Worm (Caenorhabditis elegans) whole organism, young adult: ENCODE results near the gene mboa-2.

Source experiments
- C17E4.6 ChIP-seq: fragments of 200-800 bp; sonication (Bioruptor generic); IDR thresholded peaks from 2 replicates; pipeline ENCODE4 v1.3.6; 2022; ENCODE audit warnings: missing genetic modification reagents, missing genetic modification characterization, missing compliant biosample characterization
- F23B12.7 ChIP-seq: sonication (generic microtip); optimal IDR thresholded peaks from 2 replicates; lab custom pipeline; 2017; ENCODE audit warnings: missing genetic modification characterization, mild to moderate bottlenecking, missing compliant biosample characterization, antibody characterized with exemption, moderate library complexity; ENCODE audit not compliant: insufficient read depth
- F37B4.10 ChIP-seq: fragments of 200-800 bp; sonication (Bioruptor generic); IDR thresholded peaks from 2 replicates; pipeline ENCODE4 v1.3.6; 2022; ENCODE audit warnings: missing genetic modification characterization, missing compliant biosample characterization
- F57A8.1 ChIP-seq: fragments of 200-800 bp; sonication (Bioruptor generic); optimal IDR thresholded peaks from 2 replicates; lab custom pipeline; 2018; ENCODE audit warnings: mild to moderate bottlenecking, missing genetic modification characterization, moderate library complexity, missing compliant biosample characterization
- F57C9.4 ChIP-seq: sonication (generic microtip); optimal IDR thresholded peaks from 2 replicates; lab custom pipeline; 2017; ENCODE audit warnings: mild to moderate bottlenecking, missing genetic modification characterization, missing compliant biosample characterization
- Y53G8AR.9 ChIP-seq: fragments of 200-800 bp; sonication (Bioruptor generic); conservative IDR thresholded peaks from 2 replicates; pipeline ENCODE4 v1.3.6; 2022; ENCODE audit warnings: missing genetic modification reagents, missing genetic modification characterization, missing compliant biosample characterization
- Y67H2A.10 ChIP-seq: fragments of 200-800 bp; sonication (Bioruptor generic); conservative IDR thresholded peaks from 2 replicates; pipeline ENCODE4 v1.3.6; 2022; ENCODE audit warnings: missing genetic modification reagents, missing genetic modification characterization, missing compliant biosample characterization
- Y79H2A.3 ChIP-seq: fragments of 200-800 bp; sonication (Bioruptor generic); conservative IDR thresholded peaks from 2 replicates; pipeline ENCODE4 v1.3.6; 2022; ENCODE audit warnings: missing genetic modification reagents, missing genetic modification characterization, missing compliant biosample characterization
- ZK185.1 ChIP-seq: sonication (generic microtip); optimal IDR thresholded peaks from 2 replicates; lab custom pipeline; 2016; ENCODE audit warnings: mild to moderate bottlenecking, missing genetic modification characterization, missing compliant biosample characterization; ENCODE audit not compliant: poor library complexity, severe bottlenecking
- aptf-2 ChIP-seq: fragments of 200-800 bp; sonication (Bioruptor generic); conservative IDR thresholded peaks from 2 replicates; pipeline ENCODE4 v1.3.6; 2022; ENCODE audit warnings: missing genetic modification reagents, missing genetic modification characterization, missing compliant biosample characterization
- athp-1 ChIP-seq: sonication (generic microtip); optimal IDR thresholded peaks from 2 replicates; lab custom pipeline; 2017; ENCODE audit warnings: mild to moderate bottlenecking, missing genetic modification characterization, missing compliant biosample characterization
- attf-3 ChIP-seq: fragments of 200-800 bp; sonication (Bioruptor generic); conservative IDR thresholded peaks from 2 replicates; pipeline ENCODE4 v1.3.6; 2022; ENCODE audit warnings: missing genetic modification reagents, missing genetic modification characterization, missing compliant biosample characterization
- attf-6 ChIP-seq: fragments of 200-800 bp; sonication (Bioruptor generic); IDR thresholded peaks from 2 replicates; pipeline ENCODE4 v1.3.6; 2022; ENCODE audit warnings: missing genetic modification reagents, missing genetic modification characterization, missing compliant biosample characterization
- bed-1 ChIP-seq: fragments of 200-800 bp; sonication (Bioruptor generic); IDR thresholded peaks from 2 replicates; pipeline ENCODE4 v1.3.6; 2022; ENCODE audit warnings: missing genetic modification reagents, missing genetic modification characterization, missing compliant biosample characterization
- ccch-3 ChIP-seq: fragments of 200-800 bp; sonication (Bioruptor generic); optimal IDR thresholded peaks from 2 replicates; lab custom pipeline; 2018; ENCODE audit warnings: mild to moderate bottlenecking, missing genetic modification characterization, missing compliant biosample characterization
- ceh-100 ChIP-seq: fragments of 200-800 bp; sonication (Bioruptor generic); IDR thresholded peaks from 2 replicates; pipeline ENCODE4 v1.3.6; 2022; ENCODE audit warnings: missing genetic modification reagents, missing genetic modification characterization, missing compliant biosample characterization
- ceh-27 ChIP-seq: fragments of 200-800 bp; sonication (Bioruptor generic); optimal IDR thresholded peaks from 2 replicates; lab custom pipeline; 2018; ENCODE audit warnings: mild to moderate bottlenecking, missing genetic modification characterization, moderate library complexity, missing compliant biosample characterization
- ceh-40 ChIP-seq: fragments of 200-800 bp; sonication (Bioruptor generic); IDR thresholded peaks from 2 replicates; pipeline ENCODE4 v1.3.6; 2022; ENCODE audit warnings: missing genetic modification characterization, missing compliant biosample characterization
- dox-1 ChIP-seq: fragments of 200-800 bp; sonication (Bioruptor generic); IDR thresholded peaks from 2 replicates; pipeline ENCODE4 v1.3.6; 2022; ENCODE audit warnings: missing genetic modification reagents, missing genetic modification characterization, missing compliant biosample characterization
- egl-44 ChIP-seq: fragments of 200-800 bp; sonication (Bioruptor generic); IDR thresholded peaks from 2 replicates; pipeline ENCODE4 v1.3.6; 2022; ENCODE audit warnings: missing genetic modification reagents, missing genetic modification characterization, missing compliant biosample characterization
- ekl-4 ChIP-seq: fragments of 200-800 bp; sonication (Bioruptor generic); IDR thresholded peaks from 2 replicates; pipeline ENCODE4 v1.3.6; 2022; ENCODE audit warnings: missing genetic modification reagents, missing genetic modification characterization, missing compliant biosample characterization
- ets-4 ChIP-seq: fragments of 200-800 bp; sonication (Bioruptor generic); optimal IDR thresholded peaks from 2 replicates; lab custom pipeline; 2018; ENCODE audit warnings: mild to moderate bottlenecking, missing genetic modification characterization, missing compliant biosample characterization
- gei-17 ChIP-seq: fragments of 200-800 bp; sonication (Bioruptor generic); optimal IDR thresholded peaks from 2 replicates; lab custom pipeline; 2018; ENCODE audit warnings: mild to moderate bottlenecking, missing genetic modification characterization, missing compliant biosample characterization
- hmg-20 ChIP-seq: fragments of 200-800 bp; sonication (Bioruptor generic); IDR thresholded peaks from 2 replicates; pipeline ENCODE4 v1.3.6; 2022; ENCODE audit warnings: missing genetic modification reagents, missing genetic modification characterization, missing compliant biosample characterization
- let-607 ChIP-seq, 2 experiments: fragments of 200-800 bp in 1 of 2; sonication (Bioruptor generic) in 1 of 2; sonication (generic microtip) in 1 of 2; optimal IDR thresholded peaks; 2 replicates each; lab custom pipeline; 2016 to 2018; ENCODE audit warnings: mild to moderate bottlenecking in 2 of 2, missing compliant biosample characterization in 2 of 2, missing genetic modification characterization in 2 of 2, moderate library complexity in 2 of 2, missing genotype in 1 of 2
- lin-35 ChIP-seq, 3 experiments: fragments of 150-350 bp in 2 of 3; sonication (generic microtip) in 1 of 3; optimal IDR thresholded peaks; 2 replicates each; lab custom pipeline; 2014 to 2018; ENCODE audit warnings: missing biosample characterization in 3 of 3, missing genetic modification characterization in 3 of 3, missing genetic modification reagents in 3 of 3
- lir-1 ChIP-seq: fragments of 200-800 bp; sonication (Bioruptor generic); conservative IDR thresholded peaks from 2 replicates; pipeline ENCODE4 v1.3.6; 2022; ENCODE audit warnings: missing genetic modification reagents, missing genetic modification characterization, missing compliant biosample characterization
- mcd-1 ChIP-seq: fragments of 200-800 bp; sonication (Bioruptor generic); IDR thresholded peaks from 2 replicates; pipeline ENCODE4 v1.3.6; 2022; ENCODE audit warnings: missing genetic modification reagents, missing genetic modification characterization, missing compliant biosample characterization
- mes-4 ChIP-seq: sonication (generic microtip); optimal IDR thresholded peaks from 2 replicates; lab custom pipeline; 2016; ENCODE audit warnings: missing genotype, missing genetic modification characterization, missing compliant biosample characterization
- mxl-1 ChIP-seq: sonication (generic microtip); optimal IDR thresholded peaks from 2 replicates; lab custom pipeline; 2016; ENCODE audit warnings: missing genetic modification characterization, missing compliant biosample characterization
- nfyb-1 ChIP-seq: fragments of 200-800 bp; sonication (Bioruptor generic); IDR thresholded peaks from 2 replicates; pipeline ENCODE4 v1.3.6; 2022; ENCODE audit warnings: missing genetic modification reagents, missing genetic modification characterization, missing compliant biosample characterization
- nhr-179 ChIP-seq: sonication (generic microtip); optimal IDR thresholded peaks from 2 replicates; lab custom pipeline; 2016; ENCODE audit warnings: mild to moderate bottlenecking, missing genetic modification characterization, missing compliant biosample characterization
- rcor-1 ChIP-seq: fragments of 200-800 bp; sonication (Bioruptor generic); IDR thresholded peaks from 2 replicates; pipeline ENCODE4 v1.3.6; 2022; ENCODE audit warnings: missing genetic modification reagents, missing genetic modification characterization, missing compliant biosample characterization
- tbp1 ChIP-seq: fragments of 200-800 bp; sonication (Bioruptor generic); optimal IDR thresholded peaks from 2 replicates; lab custom pipeline; 2018; ENCODE audit warnings: mild to moderate bottlenecking, missing genetic modification characterization, missing compliant biosample characterization
- unc-130 ChIP-seq: sonication (generic microtip); optimal IDR thresholded peaks from 2 replicates; lab custom pipeline; 2016; ENCODE audit warnings: missing genetic modification reagents, missing genetic modification characterization, missing compliant biosample characterization
- zfh-2 ChIP-seq: fragments of 200-800 bp; sonication (Bioruptor generic); conservative IDR thresholded peaks from 2 replicates; pipeline ENCODE4 v1.3.6; 2022; ENCODE audit warnings: missing genetic modification reagents, missing genetic modification characterization, missing compliant biosample characterization
- zim-3 ChIP-seq: sonication (generic microtip); optimal IDR thresholded peaks from 2 replicates; lab custom pipeline; 2017; ENCODE audit warnings: mild to moderate bottlenecking, missing genetic modification characterization, moderate library complexity, missing compliant biosample characterization
- ztf-22 ChIP-seq: fragments of 200-800 bp; sonication (Bioruptor generic); optimal IDR thresholded peaks from 2 replicates; lab custom pipeline; 2018; ENCODE audit warnings: mild to moderate bottlenecking, missing genetic modification characterization, moderate library complexity, missing compliant biosample characterization
- ztf-25 ChIP-seq: fragments of 200-800 bp; sonication (Bioruptor generic); IDR thresholded peaks from 2 replicates; pipeline ENCODE4 v1.3.6; 2022; ENCODE audit warnings: missing genetic modification reagents, missing genetic modification characterization, missing compliant biosample characterization
- ztf-26 ChIP-seq: sonication (generic microtip); optimal IDR thresholded peaks from 2 replicates; lab custom pipeline; 2017; ENCODE audit warnings: missing genetic modification characterization, missing compliant biosample characterization

The mboa-2 gene

ce11 chrV:11152333-11152732, 30.0 kb upstream of the mboa-2 start, which contains the start of gene srg-39:
srg-39 (minus strand) TSS chrV:11152433.
- TF ChIP-seq tbp1 (GFP tag; lab: Kevin White, UChicago) (no peak), zfh-2 (GFP tag; lab: Robert Waterston, UW) (no peak), ztf-22 (no peak), ccch-3 (no peak), Y53G8AR.9 (GFP tag; lab: Robert Waterston, UW) (no peak), ekl-4 (GFP tag; lab: Robert Waterston, UW) (no peak), ztf-25 (GFP tag; lab: Robert Waterston, UW) (no peak), aptf-2 (GFP tag; lab: Robert Waterston, UW) (no peak)

- TF ChIP-seq egl-44 (GFP tag; lab: Robert Waterston, UW) (no peak), ztf-26 (tag; lab: Kevin White, UChicago) (no peak), attf-6 (GFP tag; lab: Robert Waterston, UW) (no peak), nfyb-1 (GFP tag; lab: Robert Waterston, UW) (no peak), F23B12.7 (no peak), mxl-1 (tag; lab: Kevin White, UChicago) (no peak), lir-1 (GFP tag; lab: Robert Waterston, UW) (no peak), mcd-1 (GFP tag; lab: Robert Waterston, UW) (no peak), F37B4.10 (no peak), ZK185.1 (no peak), let-607 (tag; optimal IDR thresholded peaks at IDR 0.05; lab: Kevin White, UChicago) (no peak), athp-1 (no peak), Y67H2A.10 (no peak), ceh-27 (no peak), dox-1 (GFP tag; lab: Robert Waterston, UW) (no peak)
- TF ChIP-seq, all 124 proteins: peak for 0
Measured at ce11 chrV:11149405-11149804, 27.1 kb upstream of the mboa-2 start, which contains the start of gene T19C4.1. T19C4.1 (plus strand) TSS chrV:11149705.

ce11 chrV:11148971-11149370, 26.7 kb upstream of the mboa-2 start:
- TF ChIP-seq F57C9.4 (tag; lab: Kevin White, UChicago), result no peak
- TF ChIP-seq ceh-40 (GFP tag; lab: Robert Waterston, UW), result no peak
- no peak for TF ChIP-seq mes-4 (tag; lab: Kevin White, UChicago)
- TF ChIP-seq ceh-100 (GFP tag; lab: Robert Waterston, UW), result no peak
- no peak for TF ChIP-seq gei-17 (GFP tag; lab: Kevin White, UChicago)
- no peak for TF ChIP-seq nhr-179 (tag; lab: Kevin White, UChicago)
- no peak for TF ChIP-seq bed-1 (GFP tag; lab: Robert Waterston, UW)
- TF ChIP-seq hmg-20, result no peak
- no peak for TF ChIP-seq F57A8.1 (GFP tag; lab: Kevin White, UChicago)
- TF ChIP-seq Y67H2A.10, result no peak
- no peak for TF ChIP-seq unc-130 (GFP tag; lab: Kevin White, UChicago)
- no peak for TF ChIP-seq Y79H2A.3
- TF ChIP-seq zim-3 (tag; lab: Kevin White, UChicago), result no peak
- TF ChIP-seq C17E4.6, result no peak
- no peak for TF ChIP-seq ets-4 (GFP tag; lab: Kevin White, UChicago)
- TF ChIP-seq lin-35 (GFP tag; optimal IDR thresholded peaks at IDR 0.05; lab: Kevin White, UChicago), result no peak
- TF ChIP-seq let-607 (tag; optimal IDR thresholded peaks at IDR 0.05; lab: Kevin White, UChicago), result no peak
- TF ChIP-seq attf-3 (GFP tag; lab: Robert Waterston, UW), result no peak
- TF ChIP-seq rcor-1, result no peak
